Worm (Caenorhabditis elegans) whole organism, mixed stage, embryonic: Measurements from ENCODE around the gene cgh-1.

Source experiments
- M03D4.4 ChIP-seq: sonication (generic microtip); optimal IDR thresholded peaks from 2 replicates; lab custom pipeline; 2017; ENCODE audit warnings: mild to moderate bottlenecking, missing genetic modification characterization, missing compliant biosample characterization
- ces-1 ChIP-seq: fragments of 150-350 bp; optimal IDR thresholded peaks from 2 replicates; lab custom pipeline; 2014; ENCODE audit warnings: missing biosample characterization, missing genetic modification reagents, missing genetic modification characterization
- mep-1 ChIP-seq: fragments of 150-350 bp; optimal IDR thresholded peaks from 2 replicates; lab custom pipeline; 2017; ENCODE audit warnings: missing biosample characterization, missing genetic modification reagents, missing genetic modification characterization, inconsistent platforms
- nhr-12 ChIP-seq: fragments of 150-350 bp; optimal IDR thresholded peaks from 2 replicates; lab custom pipeline; 2014; ENCODE audit warnings: missing biosample characterization, missing genetic modification characterization
- pha-4 ChIP-seq: fragments of 150-350 bp; optimal IDR thresholded peaks from 2 replicates; lab custom pipeline; 2018; ENCODE audit warnings: missing biosample characterization, missing genetic modification reagents, missing genetic modification characterization
- snpc-4 ChIP-seq: fragments of 150-350 bp; optimal IDR thresholded peaks from 2 replicates; lab custom pipeline; 2014; ENCODE audit warnings: missing biosample characterization, missing genetic modification characterization
- tbx-8 ChIP-seq: fragments of 200-800 bp; sonication (Bioruptor generic); optimal IDR thresholded peaks from 2 replicates; lab custom pipeline; 2018; ENCODE audit warnings: mild to moderate bottlenecking, missing genetic modification characterization, moderate library complexity, missing compliant biosample characterization
- unc-39 ChIP-seq: fragments of 150-350 bp; optimal IDR thresholded peaks from 2 replicates; lab custom pipeline; 2014; ENCODE audit warnings: missing biosample characterization, missing genetic modification characterization
- ztf-11 ChIP-seq: fragments of 150-350 bp; optimal IDR thresholded peaks from 2 replicates; lab custom pipeline; 2014; ENCODE audit warnings: missing biosample characterization, missing genetic modification characterization

DNA sequence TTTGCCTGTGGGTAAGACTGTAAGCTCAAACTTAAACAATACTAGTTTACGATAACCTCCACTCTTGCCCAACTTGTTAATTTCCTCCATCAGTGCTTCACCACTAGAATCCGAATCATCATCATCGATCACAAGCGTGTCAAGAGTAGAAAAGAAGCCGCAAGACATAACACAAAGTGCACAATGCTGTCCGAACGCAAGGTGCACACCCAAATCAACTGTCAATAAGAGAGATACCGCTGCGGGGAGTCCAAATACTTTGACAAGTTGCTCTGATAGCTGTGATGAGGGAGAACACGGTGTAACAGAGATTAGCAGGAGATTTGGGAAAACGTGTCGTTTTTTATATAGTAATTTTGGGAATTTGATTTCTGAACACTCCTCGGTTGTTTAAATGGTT lies 33.8 kb upstream of the cgh-1 start:
- TF ChIP-seq tbx-8: no peak
- no peak for TF ChIP-seq M03D4.4 (tag; lab: Kevin White, UChicago)
- no peak for TF ChIP-seq ztf-11
- TF ChIP-seq pha-4: no peak
- no peak for TF ChIP-seq mep-1 (tag; lab: Kevin White, UChicago)
- TF ChIP-seq nhr-12 (tag; lab: Kevin White, UChicago): no peak
- TF ChIP-seq ces-1 (GFP tag; lab: Kevin White, UChicago): no peak
- TF ChIP-seq unc-39 (tag; lab: Kevin White, UChicago): no peak
- TF ChIP-seq snpc-4 (tag; lab: Kevin White, UChicago): no peak
